Worm (Caenorhabditis elegans) whole organism, young adult: ENCODE results near the gene col-36.

Experiments used
- B0336.3 ChIP-seq: fragments of 200-800 bp; sonication (Bioruptor generic); IDR thresholded peaks from 2 replicates; pipeline ENCODE4 v1.3.6; 2022; ENCODE audit warnings: missing genetic modification characterization, missing compliant biosample characterization
- C06A6.2 ChIP-seq: fragments of 200-800 bp; sonication (Bioruptor generic); conservative IDR thresholded peaks from 2 replicates; pipeline ENCODE4 v1.3.6; 2022; ENCODE audit warnings: missing genetic modification characterization, missing compliant biosample characterization
- F22D6.2 ChIP-seq: sonication (generic microtip); optimal IDR thresholded peaks from 2 replicates; lab custom pipeline; 2016; ENCODE audit warnings: mild to moderate bottlenecking, missing genetic modification characterization, missing compliant biosample characterization
- F39B2.1 ChIP-seq: fragments of 200-800 bp; sonication (Bioruptor generic); IDR thresholded peaks from 2 replicates; pipeline ENCODE4 v1.3.6; 2022; ENCODE audit warnings: missing genetic modification reagents, missing genetic modification characterization, missing compliant biosample characterization
- F49E8.2 ChIP-seq: sonication (generic microtip); optimal IDR thresholded peaks from 3 replicates; lab custom pipeline; 2017; ENCODE audit warnings: missing genetic modification characterization, mild to moderate bottlenecking, missing compliant biosample characterization, antibody characterized with exemption, moderate library complexity; ENCODE audit not compliant: insufficient read depth
- K11D2.4 ChIP-seq: fragments of 200-800 bp; sonication (Bioruptor generic); IDR thresholded peaks from 2 replicates; pipeline ENCODE4 v1.3.6; 2022; ENCODE audit warnings: missing genetic modification reagents, missing genetic modification characterization, missing compliant biosample characterization
- K12H6.12 ChIP-seq: fragments of 200-800 bp; sonication (Bioruptor generic); optimal IDR thresholded peaks from 2 replicates; lab custom pipeline; 2018; ENCODE audit warnings: mild to moderate bottlenecking, missing genetic modification characterization, missing compliant biosample characterization
- Y53G8AR.9 ChIP-seq: fragments of 200-800 bp; sonication (Bioruptor generic); conservative IDR thresholded peaks from 2 replicates; pipeline ENCODE4 v1.3.6; 2022; ENCODE audit warnings: missing genetic modification reagents, missing genetic modification characterization, missing compliant biosample characterization
- Y95B8A.8 ChIP-seq: fragments of 200-800 bp; sonication (Bioruptor generic); IDR thresholded peaks from 2 replicates; pipeline ENCODE4 v1.3.6; 2022; ENCODE audit warnings: missing genetic modification reagents, missing genetic modification characterization, missing compliant biosample characterization
- aptf-2 ChIP-seq: fragments of 200-800 bp; sonication (Bioruptor generic); conservative IDR thresholded peaks from 2 replicates; pipeline ENCODE4 v1.3.6; 2022; ENCODE audit warnings: missing genetic modification reagents, missing genetic modification characterization, missing compliant biosample characterization
- atf-7 ChIP-seq: sonication (generic microtip); optimal IDR thresholded peaks from 2 replicates; lab custom pipeline; 2017; ENCODE audit warnings: mild to moderate bottlenecking, missing genetic modification characterization, missing compliant biosample characterization
- attf-3 ChIP-seq: fragments of 200-800 bp; sonication (Bioruptor generic); conservative IDR thresholded peaks from 2 replicates; pipeline ENCODE4 v1.3.6; 2022; ENCODE audit warnings: missing genetic modification reagents, missing genetic modification characterization, missing compliant biosample characterization
- attf-5 ChIP-seq: fragments of 200-800 bp; sonication (Bioruptor generic); optimal IDR thresholded peaks from 2 replicates; lab custom pipeline; 2018; ENCODE audit warnings: mild to moderate bottlenecking, missing genetic modification characterization, missing compliant biosample characterization
- bed-1 ChIP-seq: fragments of 200-800 bp; sonication (Bioruptor generic); IDR thresholded peaks from 2 replicates; pipeline ENCODE4 v1.3.6; 2022; ENCODE audit warnings: missing genetic modification reagents, missing genetic modification characterization, missing compliant biosample characterization
- bed-2 ChIP-seq: fragments of 200-800 bp; sonication (Bioruptor generic); IDR thresholded peaks from 2 replicates; pipeline ENCODE4 v1.3.6; 2022; ENCODE audit warnings: missing genetic modification reagents, missing genetic modification characterization, missing compliant biosample characterization
- cebp-1 ChIP-seq, 2 experiments: fragments of 200-800 bp in 1 of 2; sonication (Bioruptor generic) in 1 of 2; sonication (generic microtip) in 1 of 2; IDR thresholded peaks in 1 of 2; optimal IDR thresholded peaks in 1 of 2; 2 replicates each; pipeline versions ENCODE4 v1.3.6 to Lab custom; 2017 to 2022; ENCODE audit warnings: missing compliant biosample characterization in 2 of 2, missing genetic modification characterization in 2 of 2, mild to moderate bottlenecking in 1 of 2, missing genetic modification reagents in 1 of 2, moderate library complexity in 1 of 2
- ceh-58 ChIP-seq: fragments of 200-800 bp; sonication (Bioruptor generic); IDR thresholded peaks from 2 replicates; pipeline ENCODE4 v1.3.6; 2022; ENCODE audit warnings: missing genetic modification characterization, missing compliant biosample characterization
- ceh-91 ChIP-seq: fragments of 200-800 bp; sonication (Bioruptor generic); IDR thresholded peaks from 2 replicates; pipeline ENCODE4 v1.3.6; 2022; ENCODE audit warnings: missing genetic modification reagents, missing genetic modification characterization, missing compliant biosample characterization
- chd-7 ChIP-seq: sonication (generic microtip); optimal IDR thresholded peaks from 2 replicates; lab custom pipeline; 2016; ENCODE audit warnings: mild to moderate bottlenecking, missing genetic modification characterization, moderate library complexity, missing compliant biosample characterization
- die-1 ChIP-seq: sonication (generic microtip); optimal IDR thresholded peaks from 2 replicates; lab custom pipeline; 2016; ENCODE audit warnings: missing genotype, mild to moderate bottlenecking, missing genetic modification characterization, missing compliant biosample characterization
- dox-1 ChIP-seq: fragments of 200-800 bp; sonication (Bioruptor generic); IDR thresholded peaks from 2 replicates; pipeline ENCODE4 v1.3.6; 2022; ENCODE audit warnings: missing genetic modification reagents, missing genetic modification characterization, missing compliant biosample characterization
- dpff-1 ChIP-seq: sonication (generic microtip); optimal IDR thresholded peaks from 2 replicates; lab custom pipeline; 2017; ENCODE audit warnings: mild to moderate bottlenecking, missing genetic modification characterization, missing compliant biosample characterization
- dpl-1 ChIP-seq: fragments of 150-350 bp; optimal IDR thresholded peaks from 2 replicates; lab custom pipeline; 2014; ENCODE audit warnings: missing biosample characterization, missing genetic modification reagents, missing genetic modification characterization
- egl-44 ChIP-seq: fragments of 200-800 bp; sonication (Bioruptor generic); IDR thresholded peaks from 2 replicates; pipeline ENCODE4 v1.3.6; 2022; ENCODE audit warnings: missing genetic modification reagents, missing genetic modification characterization, missing compliant biosample characterization
- egrh-3 ChIP-seq: fragments of 200-800 bp; sonication (Bioruptor generic); IDR thresholded peaks from 2 replicates; pipeline ENCODE4 v1.3.6; 2022; ENCODE audit warnings: missing genetic modification reagents, missing genetic modification characterization, missing compliant biosample characterization
- him-1 ChIP-seq: sonication (generic microtip); optimal IDR thresholded peaks from 2 replicates; lab custom pipeline; 2016; ENCODE audit warnings: missing genotype, missing genetic modification reagents, missing genetic modification characterization, missing compliant biosample characterization
- hmg-1.2 ChIP-seq: fragments of 200-800 bp; sonication (Bioruptor generic); IDR thresholded peaks from 2 replicates; pipeline ENCODE4 v1.3.6; 2022; ENCODE audit warnings: missing genetic modification reagents, missing genetic modification characterization, missing compliant biosample characterization
- let-607 ChIP-seq, 2 experiments: fragments of 200-800 bp in 1 of 2; sonication (Bioruptor generic) in 1 of 2; sonication (generic microtip) in 1 of 2; optimal IDR thresholded peaks; 2 replicates each; lab custom pipeline; 2016 to 2018; ENCODE audit warnings: mild to moderate bottlenecking in 2 of 2, missing compliant biosample characterization in 2 of 2, missing genetic modification characterization in 2 of 2, moderate library complexity in 2 of 2, missing genotype in 1 of 2
- lin-35 ChIP-seq, 3 experiments: fragments of 150-350 bp in 2 of 3; sonication (generic microtip) in 1 of 3; optimal IDR thresholded peaks; 2 replicates each; lab custom pipeline; 2014 to 2018; ENCODE audit warnings: missing biosample characterization in 3 of 3, missing genetic modification characterization in 3 of 3, missing genetic modification reagents in 3 of 3
- lin-40 ChIP-seq: sonication (generic microtip); optimal IDR thresholded peaks from 2 replicates; lab custom pipeline; 2016; ENCODE audit warnings: missing genetic modification characterization, mild to moderate bottlenecking, missing compliant biosample characterization, missing genotype, missing genetic modification reagents
- madf-10 ChIP-seq: sonication (generic microtip); optimal IDR thresholded peaks from 2 replicates; lab custom pipeline; 2016; ENCODE audit warnings: mild to moderate bottlenecking, missing genetic modification characterization, missing compliant biosample characterization
- mcd-1 ChIP-seq: fragments of 200-800 bp; sonication (Bioruptor generic); IDR thresholded peaks from 2 replicates; pipeline ENCODE4 v1.3.6; 2022; ENCODE audit warnings: missing genetic modification reagents, missing genetic modification characterization, missing compliant biosample characterization
- mel-28 ChIP-seq: sonication (generic microtip); optimal IDR thresholded peaks from 2 replicates; lab custom pipeline; 2016; ENCODE audit warnings: borderline replicate concordance, mild to moderate bottlenecking, missing genetic modification characterization, missing compliant biosample characterization
- nfya-1 ChIP-seq: sonication (generic microtip); optimal IDR thresholded peaks from 2 replicates; lab custom pipeline; 2017; ENCODE audit warnings: antibody characterized with exemption, missing compliant biosample characterization, missing genetic modification characterization, borderline replicate concordance; ENCODE audit not compliant: insufficient read depth
- nhr-120 ChIP-seq: fragments of 200-800 bp; sonication (Bioruptor generic); IDR thresholded peaks from 2 replicates; pipeline ENCODE4 v1.3.6; 2022; ENCODE audit warnings: missing genetic modification characterization, missing compliant biosample characterization
- nhr-90 ChIP-seq: sonication (generic microtip); optimal IDR thresholded peaks from 2 replicates; lab custom pipeline; 2016; ENCODE audit warnings: missing genotype, mild to moderate bottlenecking, missing genetic modification characterization, missing compliant biosample characterization
- rcor-1 ChIP-seq: fragments of 200-800 bp; sonication (Bioruptor generic); IDR thresholded peaks from 2 replicates; pipeline ENCODE4 v1.3.6; 2022; ENCODE audit warnings: missing genetic modification reagents, missing genetic modification characterization, missing compliant biosample characterization
- rec-8 ChIP-seq, 2 experiments: sonication (generic microtip); optimal IDR thresholded peaks; 2 replicates each; lab custom pipeline; 2016; ENCODE audit warnings: mild to moderate bottlenecking in 2 of 2, missing genetic modification characterization in 2 of 2, missing genetic modification reagents in 2 of 2, missing genotype in 2 of 2, missing biosample characterization in 1 of 2, missing compliant biosample characterization in 1 of 2, moderate library complexity in 1 of 2
- rpc-1 ChIP-seq, 2 experiments: fragments of 150-350 bp in 1 of 2; sonication (generic microtip) in 1 of 2; optimal IDR thresholded peaks; 2 replicates each; lab custom pipeline; 2014 to 2018; ENCODE audit warnings: missing biosample characterization in 1 of 2, missing genetic modification characterization in 1 of 2, missing genetic modification reagents in 1 of 2, missing genotype in 1 of 2
- sdz-38 ChIP-seq: sonication (generic microtip); optimal IDR thresholded peaks from 2 replicates; lab custom pipeline; 2016; ENCODE audit warnings: missing genotype, missing genetic modification characterization, missing compliant biosample characterization
- snpc-1.3 ChIP-seq: sonication (generic microtip); optimal IDR thresholded peaks from 2 replicates; lab custom pipeline; 2017; ENCODE audit warnings: missing genetic modification characterization, mild to moderate bottlenecking, missing compliant biosample characterization, antibody characterized with exemption, moderate library complexity, missing genotype, missing genetic modification reagents; ENCODE audit not compliant: insufficient read depth
- unc-130 ChIP-seq: sonication (generic microtip); optimal IDR thresholded peaks from 2 replicates; lab custom pipeline; 2016; ENCODE audit warnings: missing genetic modification reagents, missing genetic modification characterization, missing compliant biosample characterization
- xnd-1 ChIP-seq: sonication (generic microtip); optimal IDR thresholded peaks from 2 replicates; lab custom pipeline; 2016; ENCODE audit warnings: missing genotype, missing genetic modification reagents, missing genetic modification characterization, missing compliant biosample characterization
- zfh-2 ChIP-seq: fragments of 200-800 bp; sonication (Bioruptor generic); conservative IDR thresholded peaks from 2 replicates; pipeline ENCODE4 v1.3.6; 2022; ENCODE audit warnings: missing genetic modification reagents, missing genetic modification characterization, missing compliant biosample characterization

col-36 gene

ce11 chrII:7122661-7123418 lies 45.8 kb downstream of the col-36 start, which contains the start of gene F10E7.11 (continued):
- TF ChIP-seq nfya-1 (tag; lab: Kevin White, UChicago), result no peak
- peak; percentile 38; the same call in 1 of the 2 replicates for TF ChIP-seq egrh-3 (GFP tag; lab: Robert Waterston, UW)
- TF ChIP-seq mcd-1, result peak; percentile 78
- TF ChIP-seq lin-35 (GFP tag; optimal IDR thresholded peaks at IDR 0.05; lab: Kevin White, UChicago), result no peak
- peak; percentile 92 for TF ChIP-seq zfh-2 (GFP tag; lab: Robert Waterston, UW)
- TF ChIP-seq snpc-1.3, result no peak
- TF ChIP-seq unc-130 (GFP tag; lab: Kevin White, UChicago), result peak; percentile 6
- peak; percentile 92 for TF ChIP-seq cebp-1 (GFP tag; IDR thresholded peaks at IDR 0.05; lab: Robert Waterston, UW)
- peak; percentile 99 for TF ChIP-seq cebp-1 (tag; optimal IDR thresholded peaks at IDR 0.05; lab: Kevin White, UChicago)
- TF ChIP-seq F49E8.2 (tag; lab: Kevin White, UChicago), result no peak
- no peak for TF ChIP-seq egl-44
- TF ChIP-seq aptf-2, result 0 out of 2 replicates have a peak, but pooled peaks have one; percentile 40
- TF ChIP-seq K11D2.4 (GFP tag; lab: Robert Waterston, UW), result peak; percentile 58; the same call in 1 of the 2 replicates
- TF ChIP-seq let-607 (tag; optimal IDR thresholded peaks at IDR 0.05; lab: Kevin White, UChicago), result no peak
- no peak for TF ChIP-seq F39B2.1 (GFP tag; lab: Robert Waterston, UW)
- TF ChIP-seq lin-40, result no peak
- no peak for TF ChIP-seq bed-1 (GFP tag; lab: Robert Waterston, UW)
- TF ChIP-seq F22D6.2 (tag; lab: Kevin White, UChicago), result no peak
- TF ChIP-seq dpff-1 (tag; lab: Kevin White, UChicago), result no peak
- TF ChIP-seq nhr-90 (tag; lab: Kevin White, UChicago), result no peak
- no peak for TF ChIP-seq madf-10 (tag; lab: Kevin White, UChicago)
- no peak for TF ChIP-seq nhr-120 (GFP tag; lab: Robert Waterston, UW)
- TF ChIP-seq C06A6.2, result peak; percentile 71; the same call in 1 of the 2 replicates
- no peak for TF ChIP-seq sdz-38 (tag; lab: Kevin White, UChicago)
- TF ChIP-seq hmg-1.2, result peak; percentile 7; the same call in 1 of the 2 replicates
- peak; percentile 9 for TF ChIP-seq rpc-1 (optimal IDR thresholded peaks at IDR 0.05; lab: Kevin White, UChicago)
- TF ChIP-seq rpc-1 (tag; optimal IDR thresholded peaks at IDR 0.05; lab: Kevin White, UChicago), result no peak
- TF ChIP-seq dpl-1, result no peak
- 0 out of 2 replicates have a peak, but pooled peaks have one; percentile 13 for TF ChIP-seq Y95B8A.8 (GFP tag; lab: Robert Waterston, UW)
- 0 out of 2 replicates have a peak, but pooled peaks have one; percentile 31 for TF ChIP-seq Y53G8AR.9
- no peak; the same call in 1 of the 2 replicates for TF ChIP-seq dox-1 (GFP tag; lab: Robert Waterston, UW)
- no peak for TF ChIP-seq bed-2 (GFP tag; lab: Robert Waterston, UW)
- peak; percentile 21 for TF ChIP-seq attf-5 (GFP tag; lab: Kevin White, UChicago)

DNA sequence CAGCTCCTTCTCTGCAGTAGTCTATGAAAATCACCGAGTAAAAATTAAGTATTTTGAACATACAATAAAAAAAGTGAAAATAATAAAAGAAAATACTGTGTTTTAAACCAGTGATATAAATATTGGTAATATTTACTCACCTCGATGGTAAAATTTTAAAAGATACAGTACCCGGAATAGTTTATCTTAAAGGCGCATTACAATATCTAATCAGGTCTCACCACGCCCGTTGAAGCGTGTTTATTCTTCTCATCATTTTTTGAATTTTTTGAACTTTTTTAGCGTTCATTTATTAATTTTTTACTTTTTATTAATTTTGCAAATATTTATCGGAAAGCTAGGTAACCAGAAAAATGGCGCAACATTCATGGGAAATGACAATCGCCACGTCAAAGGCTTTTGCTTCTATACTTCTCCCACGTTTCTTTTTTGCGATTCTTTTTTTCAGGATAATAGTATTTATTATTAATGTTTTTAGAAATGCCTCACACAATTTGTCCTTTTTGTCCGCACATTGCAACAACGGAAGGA lies 46.8 kb downstream of the col-36 start, which contains the start of gene F10E7.2:
Gene F10E7.2 (plus strand): TSS at position 481 of the 531 bp plus-strand sequence.
- TF ChIP-seq him-1 (no peak), nfya-1 (tag; lab: Kevin White, UChicago) (no peak), rcor-1 (GFP tag; lab: Robert Waterston, UW) (no peak), ceh-91 (GFP tag; lab: Robert Waterston, UW) (no peak), die-1 (tag; lab: Kevin White, UChicago) (no peak), chd-7 (tag; lab: Kevin White, UChicago) (no peak), B0336.3 (no peak), rec-8 (tag; optimal IDR thresholded peaks at IDR 0.05; lab: Kevin White, UChicago) (no peak), attf-3 (GFP tag; lab: Robert Waterston, UW) (no peak), xnd-1 (tag; lab: Kevin White, UChicago) (peak; percentile 66), mel-28 (tag; lab: Kevin White, UChicago) (no peak), atf-7 (tag; lab: Kevin White, UChicago) (no peak), ceh-58 (no peak), K12H6.12 (tag; lab: Kevin White, UChicago) (no peak), bed-2 (GFP tag; lab: Robert Waterston, UW) (no peak), dpff-1 (tag; lab: Kevin White, UChicago) (no peak), Y95B8A.8 (GFP tag; lab: Robert Waterston, UW) (no peak)
